Worm (Caenorhabditis elegans) whole organism, mixed stage, embryonic: ENCODE measurements around the gene lev-9.

Source experiments
- blmp-1 ChIP-seq: fragments of 150-350 bp; optimal IDR thresholded peaks from 2 replicates; lab custom pipeline; 2014; ENCODE audit warnings: missing biosample characterization, missing genetic modification characterization
- ceh-39 ChIP-seq: fragments of 150-350 bp; optimal IDR thresholded peaks from 2 replicates; lab custom pipeline; 2014; ENCODE audit warnings: missing biosample characterization, missing genetic modification characterization
- ceh-43 ChIP-seq: fragments of 200-800 bp; sonication (Bioruptor generic); optimal IDR thresholded peaks from 2 replicates; lab custom pipeline; 2018; ENCODE audit warnings: mild to moderate bottlenecking, missing genetic modification characterization, moderate library complexity, missing compliant biosample characterization
- ceh-83 ChIP-seq: fragments of 200-800 bp; sonication (Bioruptor generic); optimal IDR thresholded peaks from 2 replicates; lab custom pipeline; 2018; ENCODE audit warnings: mild to moderate bottlenecking, missing genetic modification characterization, missing compliant biosample characterization
- ces-1 ChIP-seq: fragments of 150-350 bp; optimal IDR thresholded peaks from 2 replicates; lab custom pipeline; 2014; ENCODE audit warnings: missing biosample characterization, missing genetic modification reagents, missing genetic modification characterization
- cnd-1 ChIP-seq: fragments of 200-800 bp; sonication (Bioruptor generic); optimal IDR thresholded peaks from 2 replicates; lab custom pipeline; 2018; ENCODE audit warnings: mild to moderate bottlenecking, missing genetic modification characterization, missing compliant biosample characterization
- drap-1 ChIP-seq: fragments of 200-800 bp; sonication (Bioruptor generic); optimal IDR thresholded peaks from 3 replicates; lab custom pipeline; 2018; ENCODE audit warnings: mild to moderate bottlenecking, missing genetic modification characterization, missing compliant biosample characterization
- elt-1 ChIP-seq: sonication (generic microtip); optimal IDR thresholded peaks from 2 replicates; lab custom pipeline; 2017; ENCODE audit warnings: missing genetic modification characterization, mild to moderate bottlenecking, missing compliant biosample characterization, antibody characterized with exemption, moderate library complexity, borderline replicate concordance; ENCODE audit not compliant: insufficient read depth
- elt-3 ChIP-seq: fragments of 150-350 bp; optimal IDR thresholded peaks from 2 replicates; lab custom pipeline; 2014; ENCODE audit warnings: missing biosample characterization, missing genetic modification characterization
- flh-1 ChIP-seq: fragments of 200-800 bp; sonication (Bioruptor generic); optimal IDR thresholded peaks from 2 replicates; lab custom pipeline; 2018; ENCODE audit warnings: mild to moderate bottlenecking, missing genetic modification characterization, moderate library complexity, missing compliant biosample characterization
- ham-2 ChIP-seq: fragments of 200-800 bp; sonication (Bioruptor generic); optimal IDR thresholded peaks from 2 replicates; lab custom pipeline; 2018; ENCODE audit warnings: mild to moderate bottlenecking, missing genetic modification characterization, missing compliant biosample characterization
- hlh-1 ChIP-seq: fragments of 150-350 bp; optimal IDR thresholded peaks from 2 replicates; lab custom pipeline; 2014; ENCODE audit warnings: missing biosample characterization, missing genetic modification reagents, missing genetic modification characterization
- lin-13 ChIP-seq: fragments of 150-350 bp; optimal IDR thresholded peaks from 2 replicates; lab custom pipeline; 2014; ENCODE audit warnings: missing biosample characterization, missing genetic modification characterization
- lsy-2 ChIP-seq: fragments of 150-350 bp; optimal IDR thresholded peaks from 2 replicates; lab custom pipeline; 2014; ENCODE audit warnings: missing biosample characterization, missing genetic modification characterization
- mab-5 ChIP-seq: fragments of 150-350 bp; optimal IDR thresholded peaks from 2 replicates; lab custom pipeline; 2014; ENCODE audit warnings: missing biosample characterization, missing genetic modification characterization
- mep-1 ChIP-seq: fragments of 150-350 bp; optimal IDR thresholded peaks from 2 replicates; lab custom pipeline; 2017; ENCODE audit warnings: missing biosample characterization, missing genetic modification reagents, missing genetic modification characterization, inconsistent platforms
- mls-2 ChIP-seq: sonication (generic microtip); optimal IDR thresholded peaks from 2 replicates; lab custom pipeline; 2016; ENCODE audit warnings: mild to moderate bottlenecking, missing genetic modification characterization, moderate library complexity, missing compliant biosample characterization
- nhr-12 ChIP-seq: fragments of 150-350 bp; optimal IDR thresholded peaks from 2 replicates; lab custom pipeline; 2014; ENCODE audit warnings: missing biosample characterization, missing genetic modification characterization
- nhr-237 ChIP-seq: fragments of 150-350 bp; optimal IDR thresholded peaks from 2 replicates; lab custom pipeline; 2014; ENCODE audit warnings: missing biosample characterization, missing genetic modification characterization
- nhr-28 ChIP-seq: fragments of 150-350 bp; optimal IDR thresholded peaks from 2 replicates; lab custom pipeline; 2014; ENCODE audit warnings: missing biosample characterization, missing genetic modification characterization
- nhr-76 ChIP-seq: sonication (generic microtip); optimal IDR thresholded peaks from 2 replicates; lab custom pipeline; 2017; ENCODE audit warnings: missing biosample characterization, missing genetic modification characterization
- pha-4 ChIP-seq: fragments of 150-350 bp; optimal IDR thresholded peaks from 2 replicates; lab custom pipeline; 2018; ENCODE audit warnings: missing biosample characterization, missing genetic modification reagents, missing genetic modification characterization
- sem-2 ChIP-seq: fragments of 200-800 bp; sonication (Bioruptor generic); optimal IDR thresholded peaks from 2 replicates; lab custom pipeline; 2018; ENCODE audit warnings: mild to moderate bottlenecking, missing genetic modification characterization, missing compliant biosample characterization
- snpc-4 ChIP-seq: fragments of 150-350 bp; optimal IDR thresholded peaks from 2 replicates; lab custom pipeline; 2014; ENCODE audit warnings: missing biosample characterization, missing genetic modification characterization
- sptf-1 ChIP-seq: sonication (generic microtip); optimal IDR thresholded peaks from 2 replicates; lab custom pipeline; 2017; ENCODE audit warnings: mild to moderate bottlenecking, missing genetic modification characterization, moderate library complexity, missing compliant biosample characterization
- tbx-8 ChIP-seq: fragments of 200-800 bp; sonication (Bioruptor generic); optimal IDR thresholded peaks from 2 replicates; lab custom pipeline; 2018; ENCODE audit warnings: mild to moderate bottlenecking, missing genetic modification characterization, moderate library complexity, missing compliant biosample characterization
- unc-120 ChIP-seq: sonication (generic microtip); optimal IDR thresholded peaks from 2 replicates; lab custom pipeline; 2017; ENCODE audit warnings: missing genetic modification characterization, missing compliant biosample characterization; ENCODE audit not compliant: poor library complexity, severe bottlenecking
- unc-39 ChIP-seq: fragments of 150-350 bp; optimal IDR thresholded peaks from 2 replicates; lab custom pipeline; 2014; ENCODE audit warnings: missing biosample characterization, missing genetic modification characterization
- unc-62 ChIP-seq: fragments of 150-350 bp; optimal IDR thresholded peaks from 2 replicates; lab custom pipeline; 2014; ENCODE audit warnings: missing biosample characterization, missing genetic modification reagents, missing genetic modification characterization
- zip-8 ChIP-seq: fragments of 150-350 bp; optimal IDR thresholded peaks from 2 replicates; lab custom pipeline; 2014; ENCODE audit warnings: missing biosample characterization, missing genetic modification characterization

The lev-9 gene

DNA sequence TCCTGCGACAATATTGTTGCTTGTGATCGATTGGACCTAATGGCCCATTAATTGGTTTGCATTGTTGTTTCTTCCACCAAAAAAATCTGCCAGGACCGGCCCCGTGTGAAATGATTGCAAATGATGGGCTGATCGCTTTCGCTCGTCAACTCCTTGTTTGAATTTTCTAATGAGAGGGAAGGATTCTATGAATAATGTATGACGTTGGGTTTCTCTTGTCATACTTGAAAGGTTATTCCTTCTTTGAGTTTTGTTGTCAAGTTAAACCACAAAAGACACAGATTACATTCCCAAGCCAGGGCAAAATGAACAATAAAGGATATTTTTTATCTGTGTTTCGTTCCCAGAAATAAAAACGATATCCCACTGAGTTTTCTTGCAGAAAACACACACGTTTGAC is 14.8 kb downstream of the lev-9 start:
- TF ChIP-seq hlh-1 (tag; lab: Kevin White, UChicago) = no peak
- no peak for TF ChIP-seq blmp-1 (tag; lab: Kevin White, UChicago)
- TF ChIP-seq mep-1 (tag; lab: Kevin White, UChicago) = no peak
- no peak for TF ChIP-seq drap-1 (GFP tag; lab: Kevin White, UChicago)
- no peak for TF ChIP-seq cnd-1 (tag; lab: Kevin White, UChicago)
- no peak for TF ChIP-seq tbx-8 (GFP tag; lab: Kevin White, UChicago)
- no peak for TF ChIP-seq snpc-4
- TF ChIP-seq lsy-2 (tag; lab: Kevin White, UChicago) = no peak
- no peak for TF ChIP-seq unc-120 (tag; lab: Kevin White, UChicago)
- no peak for TF ChIP-seq ceh-39 (tag; lab: Kevin White, UChicago)
- no peak for TF ChIP-seq sptf-1 (tag; lab: Kevin White, UChicago)
- no peak for TF ChIP-seq ces-1 (GFP tag; lab: Kevin White, UChicago)
- TF ChIP-seq flh-1 (GFP tag; lab: Kevin White, UChicago) = no peak
- TF ChIP-seq ceh-43 (GFP tag; lab: Kevin White, UChicago) = no peak

DNA sequence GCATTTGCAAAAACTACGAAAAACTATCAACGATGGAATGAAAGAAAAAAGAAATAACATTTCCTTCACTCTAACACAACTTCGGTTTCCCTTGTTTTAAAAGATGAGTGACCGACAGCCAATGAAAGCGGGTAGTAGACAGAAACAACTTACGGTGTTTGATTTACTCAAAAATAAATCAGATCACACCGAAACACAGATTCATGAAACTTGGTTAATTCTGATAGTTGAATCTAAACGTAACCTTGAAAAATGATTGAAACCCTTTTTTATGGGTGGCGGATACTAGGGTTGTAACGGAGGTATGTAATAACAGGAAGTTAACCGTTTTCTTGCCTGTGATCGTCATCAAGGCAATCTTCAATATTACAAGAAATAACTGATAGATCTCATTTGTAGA is 16.2 kb downstream of the lev-9 start:
- TF ChIP-seq elt-1 (tag; lab: Kevin White, UChicago) = no peak
- no peak for TF ChIP-seq nhr-28 (tag; lab: Kevin White, UChicago)
- TF ChIP-seq cnd-1 (tag; lab: Kevin White, UChicago) = no peak
- TF ChIP-seq snpc-4 = no peak
- no peak for TF ChIP-seq ham-2 (GFP tag; lab: Kevin White, UChicago)
- TF ChIP-seq ceh-43 (GFP tag; lab: Kevin White, UChicago) = no peak
- no peak for TF ChIP-seq ces-1 (GFP tag; lab: Kevin White, UChicago)
- no peak for TF ChIP-seq unc-39
- no peak for TF ChIP-seq drap-1 (GFP tag; lab: Kevin White, UChicago)
- TF ChIP-seq nhr-76 (tag; lab: Kevin White, UChicago) = no peak
- TF ChIP-seq, all 35 proteins: peak for 0

DNA sequence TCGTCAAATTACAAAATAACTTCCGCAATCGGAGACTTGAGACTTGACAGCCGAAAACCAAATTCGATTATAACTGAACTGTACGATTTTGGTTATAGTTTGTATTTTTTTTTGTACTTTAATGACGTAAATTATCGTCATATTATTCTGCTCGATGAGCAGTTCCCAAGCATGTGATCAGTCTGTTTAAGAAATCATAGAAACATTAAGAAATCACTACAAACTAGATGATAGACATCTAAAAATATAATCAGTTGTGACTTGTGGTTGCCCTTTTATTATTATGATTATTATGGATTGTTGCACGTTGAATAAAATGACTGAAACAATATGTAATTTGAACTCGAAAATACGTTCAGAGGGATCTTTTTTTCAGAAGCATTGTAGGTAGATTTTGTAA is 17.3 kb downstream of the lev-9 start:
- TF ChIP-seq mep-1 (tag; lab: Kevin White, UChicago) (no peak), flh-1 (GFP tag; lab: Kevin White, UChicago) (no peak), unc-62 (GFP tag; lab: Kevin White, UChicago) (no peak), pha-4 (tag; lab: Kevin White, UChicago) (no peak), mls-2 (no peak), ceh-39 (tag; lab: Kevin White, UChicago) (no peak), lin-13 (no peak), hlh-1 (tag; lab: Kevin White, UChicago) (no peak), zip-8 (no peak), tbx-8 (GFP tag; lab: Kevin White, UChicago) (no peak), nhr-12 (no peak)

DNA sequence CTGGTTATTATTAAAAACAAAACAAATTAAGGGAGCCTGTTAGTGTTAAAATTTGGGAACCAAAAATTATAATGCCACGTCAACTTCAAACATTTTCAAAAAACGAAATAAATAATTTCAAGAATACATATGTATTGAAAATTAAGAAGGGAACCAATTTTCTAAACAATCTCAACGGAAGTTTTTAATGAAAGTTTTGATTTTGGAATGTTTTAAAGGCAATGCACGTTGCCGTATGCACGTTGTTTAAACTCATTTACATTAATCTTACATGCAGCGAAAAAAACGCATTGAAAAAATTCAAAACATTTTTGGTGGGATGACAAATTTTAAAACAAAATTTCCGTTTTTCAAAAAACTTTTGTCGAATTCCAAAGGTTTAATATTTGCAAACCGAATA is 17.8 kb downstream of the lev-9 start:
- TF ChIP-seq pha-4 (tag; lab: Kevin White, UChicago) (no peak), mab-5 (no peak), flh-1 (GFP tag; lab: Kevin White, UChicago) (no peak), mep-1 (tag; lab: Kevin White, UChicago) (no peak), ceh-83 (GFP tag; lab: Kevin White, UChicago) (no peak), blmp-1 (tag; lab: Kevin White, UChicago) (no peak), elt-3 (tag; lab: Kevin White, UChicago) (no peak), ceh-43 (GFP tag; lab: Kevin White, UChicago) (no peak), snpc-4 (no peak), sem-2 (GFP tag; lab: Kevin White, UChicago) (no peak), cnd-1 (tag; lab: Kevin White, UChicago) (no peak), nhr-28 (tag; lab: Kevin White, UChicago) (no peak)
- TF ChIP-seq, all 35 proteins: peak for 0

DNA sequence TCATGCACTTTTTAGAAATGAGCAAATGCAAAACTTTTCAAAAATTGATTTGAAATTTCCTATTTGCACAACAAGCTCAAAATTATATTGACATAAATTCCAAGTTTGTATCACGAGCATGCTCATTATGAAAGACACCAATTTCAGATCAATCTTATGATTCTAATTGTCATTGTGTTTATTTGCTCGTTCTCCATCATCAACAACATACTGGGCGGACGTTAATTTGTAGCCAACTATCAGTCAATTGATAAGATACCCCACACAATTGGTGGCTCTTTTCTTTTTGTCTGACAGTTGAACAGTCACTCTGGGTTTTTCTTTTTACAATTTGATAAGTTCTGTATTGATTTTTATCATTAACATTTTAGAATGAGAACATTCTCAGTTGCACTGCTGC is 19.8 kb downstream of the lev-9 start, which contains the start of gene lro-1:
Gene lro-1, plus strand, starts transcription at position 372 of the 400 bp plus-strand sequence.
- TF ChIP-seq ceh-39 (tag; lab: Kevin White, UChicago) = no peak
- TF ChIP-seq nhr-237 = no peak
- TF ChIP-seq nhr-12 = no peak
- no peak for TF ChIP-seq sem-2 (GFP tag; lab: Kevin White, UChicago)
- no peak for TF ChIP-seq unc-62 (GFP tag; lab: Kevin White, UChicago)
- TF ChIP-seq unc-120 (tag; lab: Kevin White, UChicago) = no peak
- TF ChIP-seq mab-5 = no peak
- no peak for TF ChIP-seq nhr-76 (tag; lab: Kevin White, UChicago)
- no peak for TF ChIP-seq snpc-4
- TF ChIP-seq drap-1 (GFP tag; lab: Kevin White, UChicago) = no peak
- no peak for TF ChIP-seq cnd-1 (tag; lab: Kevin White, UChicago)
- no peak for TF ChIP-seq unc-39
